Worm (Caenorhabditis elegans): ENCODE measurements around the gene zipt-7.1.

DNA sequence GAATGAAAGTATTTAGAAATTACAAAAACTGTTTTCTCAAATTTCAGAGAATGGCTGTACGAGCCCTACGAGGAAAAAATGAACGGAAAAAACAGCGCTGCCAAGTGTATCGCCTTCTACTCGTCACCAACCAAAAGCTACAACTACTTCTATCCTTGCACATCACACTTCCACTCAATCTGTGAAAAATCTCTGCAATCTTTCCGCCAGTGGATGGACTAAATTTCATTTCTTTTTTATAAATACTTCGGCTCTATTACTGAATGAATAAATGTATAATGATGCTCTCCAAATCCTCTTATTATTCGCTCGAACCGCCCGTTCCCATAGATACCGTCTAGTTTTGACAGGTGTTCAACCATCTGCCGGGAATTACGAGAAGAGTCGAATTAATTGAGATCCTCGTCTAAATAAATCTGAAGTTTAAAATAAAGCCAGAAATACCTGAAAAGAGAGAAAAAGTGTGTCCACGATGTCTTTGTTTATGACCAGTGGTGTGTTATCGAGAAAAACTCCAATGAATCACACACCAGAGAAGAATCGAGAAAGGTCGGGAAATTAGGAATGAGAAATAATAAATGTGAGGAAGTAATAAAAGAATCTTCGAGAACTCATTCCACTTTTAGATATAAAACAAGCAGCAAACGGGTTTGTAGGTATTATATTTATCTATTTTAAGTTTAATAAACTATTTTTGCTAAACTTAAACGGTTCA lies 10.3 kb downstream of the zipt-7.1 start:
- TF ChIP-seq ztf-29 (GFP tag; IDR thresholded peaks at IDR 0.05) = no peak
- no peak for TF ChIP-seq flt-1 (GFP tag; IDR thresholded peaks at IDR 0.05)
- TF ChIP-seq ztf-23 (GFP tag; IDR thresholded peaks at IDR 0.05) = no peak
- TF ChIP-seq med-1 (GFP tag; optimal IDR thresholded peaks at IDR 0.05; ENCODE audit: insufficient read depth) = no peak
- TF ChIP-seq T22C8.4 (GFP tag; IDR thresholded peaks at IDR 0.05) = no peak
